Worm (Caenorhabditis elegans) whole organism, young adult: ENCODE data around the gene oma-1.

Source experiments
- F49E8.2 ChIP-seq: sonication (generic microtip); optimal IDR thresholded peaks from 3 replicates; lab custom pipeline; 2017; ENCODE audit warnings: missing genetic modification characterization, mild to moderate bottlenecking, missing compliant biosample characterization, antibody characterized with exemption, moderate library complexity; ENCODE audit not compliant: insufficient read depth
- K11D2.4 ChIP-seq: fragments of 200-800 bp; sonication (Bioruptor generic); IDR thresholded peaks from 2 replicates; pipeline ENCODE4 v1.3.6; 2022; ENCODE audit warnings: missing genetic modification reagents, missing genetic modification characterization, missing compliant biosample characterization
- ama-1 ChIP-seq, 3 experiments: fragments of 150-350 bp in 1 of 3; sonication (generic microtip) in 2 of 3; optimal IDR thresholded peaks; 2 replicates each; lab custom pipeline; 2014 to 2018; ENCODE audit warnings: missing biosample characterization in 2 of 3, missing genetic modification characterization in 2 of 3, missing genetic modification reagents in 2 of 3
- dpl-1 ChIP-seq: fragments of 150-350 bp; optimal IDR thresholded peaks from 2 replicates; lab custom pipeline; 2014; ENCODE audit warnings: missing biosample characterization, missing genetic modification reagents, missing genetic modification characterization
- ets-4 ChIP-seq: fragments of 200-800 bp; sonication (Bioruptor generic); optimal IDR thresholded peaks from 2 replicates; lab custom pipeline; 2018; ENCODE audit warnings: mild to moderate bottlenecking, missing genetic modification characterization, missing compliant biosample characterization
- gei-17 ChIP-seq: fragments of 200-800 bp; sonication (Bioruptor generic); optimal IDR thresholded peaks from 2 replicates; lab custom pipeline; 2018; ENCODE audit warnings: mild to moderate bottlenecking, missing genetic modification characterization, missing compliant biosample characterization
- let-607 ChIP-seq, 2 experiments: fragments of 200-800 bp in 1 of 2; sonication (Bioruptor generic) in 1 of 2; sonication (generic microtip) in 1 of 2; optimal IDR thresholded peaks; 2 replicates each; lab custom pipeline; 2016 to 2018; ENCODE audit warnings: mild to moderate bottlenecking in 2 of 2, missing compliant biosample characterization in 2 of 2, missing genetic modification characterization in 2 of 2, moderate library complexity in 2 of 2, missing genotype in 1 of 2
- sea-2 ChIP-seq: fragments of 200-800 bp; sonication (Bioruptor generic); IDR thresholded peaks from 2 replicates; pipeline ENCODE4 v1.3.6; 2022; ENCODE audit warnings: missing genetic modification characterization, missing compliant biosample characterization
- tbp1 ChIP-seq: fragments of 200-800 bp; sonication (Bioruptor generic); optimal IDR thresholded peaks from 2 replicates; lab custom pipeline; 2018; ENCODE audit warnings: mild to moderate bottlenecking, missing genetic modification characterization, missing compliant biosample characterization
- unc-130 ChIP-seq: sonication (generic microtip); optimal IDR thresholded peaks from 2 replicates; lab custom pipeline; 2016; ENCODE audit warnings: missing genetic modification reagents, missing genetic modification characterization, missing compliant biosample characterization
- xnd-1 ChIP-seq: sonication (generic microtip); optimal IDR thresholded peaks from 2 replicates; lab custom pipeline; 2016; ENCODE audit warnings: missing genotype, missing genetic modification reagents, missing genetic modification characterization, missing compliant biosample characterization

ce11 chrIV:8872958-8873357 lies 15.8 kb upstream of the oma-1 start, which contains the start of gene C09G9.3:
- TF ChIP-seq ama-1 (optimal IDR thresholded peaks at IDR 0.05; lab: Kevin White, UChicago) = no peak
- no peak for TF ChIP-seq ama-1 (GFP tag; optimal IDR thresholded peaks at IDR 0.05; lab: Kevin White, UChicago)
- no peak for TF ChIP-seq let-607 (tag; optimal IDR thresholded peaks at IDR 0.05; lab: Kevin White, UChicago)
- TF ChIP-seq F49E8.2 = no peak
- TF ChIP-seq K11D2.4 (GFP tag; lab: Robert Waterston, UW) = no peak
- TF ChIP-seq gei-17 (GFP tag; lab: Kevin White, UChicago) = no peak
- TF ChIP-seq sea-2 (GFP tag; lab: Robert Waterston, UW) = no peak
- no peak for TF ChIP-seq tbp1
- no peak for TF ChIP-seq xnd-1
- TF ChIP-seq ets-4 = no peak
- no peak for TF ChIP-seq dpl-1 (GFP tag; lab: Kevin White, UChicago)
- TF ChIP-seq unc-130 (GFP tag; lab: Kevin White, UChicago) = no peak
